Worm (Caenorhabditis elegans) whole organism, early embryonic: ENCODE results near the gene pals-38.

Source experiments
- B0310.2 ChIP-seq: sonication (generic microtip); optimal IDR thresholded peaks from 2 replicates; lab custom pipeline; 2016; ENCODE audit warnings: mild to moderate bottlenecking, missing genetic modification characterization, missing compliant biosample characterization
- F13C5.2 ChIP-seq: sonication (generic microtip); optimal IDR thresholded peaks from 2 replicates; lab custom pipeline; 2017; ENCODE audit warnings: mild to moderate bottlenecking, missing genetic modification characterization, inconsistent platforms, missing compliant biosample characterization
- aly-1 ChIP-seq: sonication (generic microtip); optimal IDR thresholded peaks from 2 replicates; lab custom pipeline; 2016; ENCODE audit warnings: missing genetic modification characterization, missing compliant biosample characterization
- ama-1 ChIP-seq: fragments of 150-350 bp; optimal IDR thresholded peaks from 2 replicates; lab custom pipeline; 2014
- ceh-13 ChIP-seq: fragments of 200-800 bp; sonication (Bioruptor generic); optimal IDR thresholded peaks from 2 replicates; lab custom pipeline; 2018; ENCODE audit warnings: mild to moderate bottlenecking, missing genetic modification characterization, missing compliant biosample characterization
- ceh-36 ChIP-seq: sonication (generic microtip); optimal IDR thresholded peaks from 2 replicates; lab custom pipeline; 2016; ENCODE audit warnings: missing genetic modification characterization, inconsistent platforms, missing compliant biosample characterization
- ets-7 ChIP-seq: sonication (generic microtip); optimal IDR thresholded peaks from 2 replicates; lab custom pipeline; 2016; ENCODE audit warnings: missing genotype, missing genetic modification characterization, missing compliant biosample characterization
- flt-1 ChIP-seq: fragments of 200-800 bp; sonication (Bioruptor generic); IDR thresholded peaks from 2 replicates; pipeline ENCODE4 v1.3.6; 2022; ENCODE audit warnings: missing genetic modification characterization, missing compliant biosample characterization
- hmbx-1 ChIP-seq: sonication (generic microtip); optimal IDR thresholded peaks from 2 replicates; lab custom pipeline; 2016; ENCODE audit warnings: mild to moderate bottlenecking, missing genetic modification characterization, missing compliant biosample characterization
- hmg-4 ChIP-seq: fragments of 200-800 bp; sonication (Bioruptor generic); optimal IDR thresholded peaks from 2 replicates; lab custom pipeline; 2018; ENCODE audit warnings: mild to moderate bottlenecking, missing genetic modification characterization, missing compliant biosample characterization
- hnd-1 ChIP-seq: sonication (generic microtip); optimal IDR thresholded peaks from 2 replicates; lab custom pipeline; 2016; ENCODE audit warnings: missing genetic modification characterization, missing compliant biosample characterization
- pes-1 ChIP-seq: fragments of 200-800 bp; sonication (Bioruptor generic); IDR thresholded peaks from 2 replicates; pipeline ENCODE4 v1.3.6; 2022; ENCODE audit warnings: missing genetic modification reagents, missing genetic modification characterization, missing compliant biosample characterization
- scrt-1 ChIP-seq: fragments of 200-800 bp; sonication (Bioruptor generic); IDR thresholded peaks from 2 replicates; pipeline ENCODE4 v1.3.6; 2022; ENCODE audit warnings: missing genetic modification characterization, missing compliant biosample characterization
- sea-1 ChIP-seq: fragments of 200-800 bp; sonication (Bioruptor generic); conservative IDR thresholded peaks from 2 replicates; pipeline ENCODE4 v1.3.6; 2022; ENCODE audit warnings: missing genetic modification characterization, missing compliant biosample characterization
- tbx-11 ChIP-seq: fragments of 200-800 bp; sonication (Bioruptor generic); IDR thresholded peaks from 2 replicates; pipeline ENCODE4 v1.3.6; 2022; ENCODE audit warnings: missing genetic modification characterization, missing compliant biosample characterization
- tbx-37 ChIP-seq: fragments of 200-800 bp; sonication (Bioruptor generic); conservative IDR thresholded peaks from 2 replicates; pipeline ENCODE4 v1.3.6; 2022; ENCODE audit warnings: missing genetic modification reagents, missing genetic modification characterization, missing compliant biosample characterization
- tra-4 ChIP-seq: sonication (generic microtip); optimal IDR thresholded peaks from 2 replicates; lab custom pipeline; 2017; ENCODE audit warnings: missing genetic modification characterization, missing compliant biosample characterization

Gene pals-38

ce11 chrV:12446895-12447294 lies at the start of gene pals-38, which contains the start of gene C54D10.9:
TSS of gene pals-38 (minus strand) at chrV:12446995.
TSS of gene C54D10.9 (plus strand) at chrV:12447153.
- TF ChIP-seq hmg-4 (no peak), ceh-36 (tag; lab: Kevin White, UChicago) (no peak), hnd-1 (no peak), hmbx-1 (tag; lab: Kevin White, UChicago) (no peak), ets-7 (tag; lab: Kevin White, UChicago) (no peak), B0310.2 (tag; lab: Kevin White, UChicago) (no peak), ceh-13 (GFP tag; lab: Kevin White, UChicago) (no peak), ama-1 (lab: Kevin White, UChicago) (no peak), tra-4 (tag; lab: Kevin White, UChicago) (no peak), F13C5.2 (no peak), flt-1 (GFP tag; lab: Robert Waterston, UW) (no peak), tbx-37 (GFP tag; lab: Robert Waterston, UW) (no peak), sea-1 (GFP tag; lab: Robert Waterston, UW) (no peak), tbx-11 (GFP tag; lab: Robert Waterston, UW) (no peak)

ce11 chrV:12494522-12494921 lies 47.7 kb upstream of the pals-38 start, which contains the start of gene mrps-11:
TSS of gene mrps-11 (minus strand) at chrV:12494622.
- no peak for TF ChIP-seq flt-1 (GFP tag; lab: Robert Waterston, UW)
- no peak for TF ChIP-seq ets-7 (tag; lab: Kevin White, UChicago)
- TF ChIP-seq hmg-4 = no peak
- TF ChIP-seq ceh-13 (GFP tag; lab: Kevin White, UChicago) = no peak
- TF ChIP-seq F13C5.2 = no peak
- TF ChIP-seq aly-1 (tag; lab: Kevin White, UChicago) = no peak
- TF ChIP-seq ceh-36 (tag; lab: Kevin White, UChicago) = no peak
- TF ChIP-seq tbx-11 (GFP tag; lab: Robert Waterston, UW) = no peak
- no peak for TF ChIP-seq tra-4 (tag; lab: Kevin White, UChicago)
- no peak for TF ChIP-seq B0310.2 (tag; lab: Kevin White, UChicago)
- TF ChIP-seq sea-1 (GFP tag; lab: Robert Waterston, UW) = no peak
- TF ChIP-seq scrt-1 (GFP tag; lab: Robert Waterston, UW) = no peak

- TF ChIP-seq F13C5.2 (no peak), scrt-1 (GFP tag; lab: Robert Waterston, UW) (no peak), tbx-37 (GFP tag; lab: Robert Waterston, UW) (0 out of 2 replicates have a peak, but pooled peaks have one; percentile 9)
Measured at ce11 chrV:12491070-12491643, 44.4 kb upstream of the pals-38 start.

ce11 chrV:12488002-12488401 lies 41.2 kb upstream of the pals-38 start:
- no peak for TF ChIP-seq ets-7 (tag; lab: Kevin White, UChicago)
- TF ChIP-seq sea-1 (GFP tag; lab: Robert Waterston, UW) = no peak
- no peak for TF ChIP-seq scrt-1 (GFP tag; lab: Robert Waterston, UW)
- no peak for TF ChIP-seq hmg-4
- no peak for TF ChIP-seq tbx-11 (GFP tag; lab: Robert Waterston, UW)
- no peak for TF ChIP-seq hnd-1
- no peak for TF ChIP-seq tbx-37 (GFP tag; lab: Robert Waterston, UW)
- TF ChIP-seq pes-1 = no peak
- TF ChIP-seq ceh-13 (GFP tag; lab: Kevin White, UChicago) = no peak
- TF ChIP-seq hmbx-1 (tag; lab: Kevin White, UChicago) = no peak
- no peak for TF ChIP-seq tra-4 (tag; lab: Kevin White, UChicago)
- TF ChIP-seq ama-1 (lab: Kevin White, UChicago) = no peak

- TF ChIP-seq B0310.2 (tag; lab: Kevin White, UChicago) (no peak), F13C5.2 (no peak), tra-4 (tag; lab: Kevin White, UChicago) (no peak), tbx-11 (GFP tag; lab: Robert Waterston, UW) (no peak), ceh-13 (GFP tag; lab: Kevin White, UChicago) (no peak), sea-1 (GFP tag; lab: Robert Waterston, UW) (no peak), hmg-4 (no peak), pes-1 (no peak), ama-1 (lab: Kevin White, UChicago) (no peak), scrt-1 (GFP tag; lab: Robert Waterston, UW) (no peak), hmbx-1 (tag; lab: Kevin White, UChicago) (no peak)
Measured at ce11 chrV:12486934-12487333, 40.1 kb upstream of the pals-38 start, which contains the start of gene inx-11. TSS of gene inx-11 (plus strand) at chrV:12487234.

- TF ChIP-seq sea-1 (GFP tag; lab: Robert Waterston, UW) (no peak), ceh-13 (GFP tag; lab: Kevin White, UChicago) (no peak), hmbx-1 (tag; lab: Kevin White, UChicago) (no peak), hmg-4 (no peak), ceh-36 (tag; lab: Kevin White, UChicago) (no peak), scrt-1 (GFP tag; lab: Robert Waterston, UW) (no peak), ets-7 (tag; lab: Kevin White, UChicago) (no peak), B0310.2 (tag; lab: Kevin White, UChicago) (no peak), tra-4 (tag; lab: Kevin White, UChicago) (no peak), hnd-1 (no peak), tbx-37 (GFP tag; lab: Robert Waterston, UW) (no peak), tbx-11 (GFP tag; lab: Robert Waterston, UW) (no peak)
Measured at ce11 chrV:12484585-12484984, 37.8 kb upstream of the pals-38 start, which contains the start of gene srt-39. TSS of gene srt-39 (plus strand) at chrV:12484885.

ce11 chrV:12478990-12479389 lies 32.2 kb upstream of the pals-38 start:
- no peak for TF ChIP-seq ceh-13 (GFP tag; lab: Kevin White, UChicago)
- no peak for TF ChIP-seq hmg-4
- TF ChIP-seq tra-4 (tag; lab: Kevin White, UChicago) = no peak
- TF ChIP-seq ama-1 (lab: Kevin White, UChicago) = no peak
- TF ChIP-seq sea-1 (GFP tag; lab: Robert Waterston, UW) = no peak
- TF ChIP-seq aly-1 (tag; lab: Kevin White, UChicago) = no peak
- no peak for TF ChIP-seq pes-1
- no peak for TF ChIP-seq ets-7 (tag; lab: Kevin White, UChicago)
- no peak for TF ChIP-seq B0310.2 (tag; lab: Kevin White, UChicago)
- TF ChIP-seq flt-1 (GFP tag; lab: Robert Waterston, UW) = no peak
- TF ChIP-seq tbx-11 (GFP tag; lab: Robert Waterston, UW) = no peak
- TF ChIP-seq ceh-36 (tag; lab: Kevin White, UChicago) = no peak
